Fruit fly (Drosophila melanogaster): Measurements from ENCODE around the gene Zmynd10.

DNA sequence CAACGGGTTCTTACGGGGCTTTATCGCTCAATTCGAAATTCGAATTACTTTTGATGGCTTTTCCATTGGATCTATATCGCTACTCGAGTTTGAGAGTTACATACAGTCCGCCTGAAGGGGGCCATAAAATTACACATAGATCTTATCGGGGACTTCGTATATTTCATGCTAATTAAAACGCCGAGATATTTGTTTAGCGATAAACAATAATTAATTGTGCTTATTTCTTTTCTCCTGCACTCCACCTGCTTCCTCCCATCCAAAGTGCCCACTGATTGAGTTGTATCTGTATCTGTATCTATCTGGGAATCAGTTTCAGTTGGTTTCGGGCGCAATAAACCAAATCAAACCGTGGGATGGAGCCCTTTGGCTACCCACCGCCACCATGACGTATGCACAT, 39.4 kb upstream of the Zmynd10 start:
- TF ChIP-seq vfl (GFP tag; optimal IDR thresholded peaks at IDR 0.05) (no peak), CG16863 (GFP tag; optimal IDR thresholded peaks at IDR 0.05) (no peak), lmd (GFP tag; IDR thresholded peaks at IDR 0.05) (no peak), Scr (GFP tag; IDR thresholded peaks at IDR 0.05; ENCODE audit: partially characterized antibody) (no peak), sc (optimal IDR thresholded peaks at IDR 0.05) (no peak), sc (GFP tag; optimal IDR thresholded peaks at IDR 0.05) (no peak)
